Fruit fly (Drosophila melanogaster) whole organism, embryonic: ENCODE data around the gene CG31459.
A peak's percentile ranks its signal among the peaks of the same experiment; 100 is the strongest.

Experiments
- Adf1 ChIP-seq: fragments of 200-800 bp; sonication (Bioruptor generic); IDR thresholded peaks from 2 replicates; pipeline ENCODE4 v1.3.6; 2022; ENCODE audit warnings: missing biosample characterization, missing genetic modification characterization
- Aef1 ChIP-seq: fragments of 200-800 bp; sonication (Bioruptor generic); IDR thresholded peaks from 3 replicates; pipeline ENCODE4 v1.3.6; 2022; ENCODE audit warnings: missing biosample characterization, missing genetic modification characterization
- Bgb ChIP-seq: fragments of 200-800 bp; sonication (Bioruptor generic); IDR thresholded peaks from 2 replicates; pipeline ENCODE4 v1.3.6; 2022; ENCODE audit warnings: missing biosample characterization, missing genetic modification characterization; ENCODE audit not compliant: partially characterized antibody
- Bteb2 ChIP-seq: fragments of 200-800 bp; sonication (Bioruptor generic); optimal IDR thresholded peaks from 2 replicates; lab custom pipeline; 2016; ENCODE audit warnings: missing biosample characterization, missing genetic modification characterization
- CG11456 ChIP-seq: fragments of 200-800 bp; sonication (Bioruptor generic); IDR thresholded peaks from 3 replicates; pipeline ENCODE4 v1.3.6; 2022; ENCODE audit warnings: missing biosample characterization, missing genetic modification characterization
- CG11696 ChIP-seq: fragments of 200-800 bp; sonication (Bioruptor generic); IDR thresholded peaks from 2 replicates; pipeline ENCODE4 v1.3.6; 2022; ENCODE audit warnings: missing biosample characterization, missing genetic modification characterization
- CG12769 ChIP-seq: fragments of 200-800 bp; sonication (Bioruptor generic); optimal IDR thresholded peaks from 2 replicates; lab custom pipeline; 2019; ENCODE audit warnings: missing biosample characterization, mild to moderate bottlenecking, missing genetic modification characterization, moderate library complexity
- CG12942 ChIP-seq: fragments of 200-800 bp; sonication (Bioruptor generic); optimal IDR thresholded peaks from 3 replicates; lab custom pipeline; 2016; ENCODE audit warnings: missing biosample characterization, missing genetic modification characterization
- CG15479 ChIP-seq: fragments of 200-800 bp; sonication (Bioruptor generic); optimal IDR thresholded peaks from 3 replicates; lab custom pipeline; 2019; ENCODE audit warnings: missing biosample characterization, mild to moderate bottlenecking, missing genetic modification characterization, moderate library complexity
- CG18476 ChIP-seq: fragments of 200-800 bp; sonication (Bioruptor generic); optimal IDR thresholded peaks from 2 replicates; lab custom pipeline; 2016; ENCODE audit warnings: missing biosample characterization, mild to moderate bottlenecking, missing genetic modification characterization
- CG2120 ChIP-seq: fragments of 200-800 bp; sonication (Bioruptor generic); optimal IDR thresholded peaks from 3 replicates; lab custom pipeline; 2016; ENCODE audit warnings: missing biosample characterization, missing genetic modification characterization
- CG2199 ChIP-seq: fragments of 200-800 bp; sonication (Bioruptor generic); IDR thresholded peaks from 3 replicates; pipeline ENCODE4 v1.3.6; 2022; ENCODE audit warnings: missing biosample characterization, missing genetic modification characterization
- CG2712 ChIP-seq: fragments of 200-800 bp; optimal IDR thresholded peaks from 3 replicates; lab custom pipeline; 2019; ENCODE audit warnings: missing biosample characterization, mild to moderate bottlenecking, missing genetic modification characterization, moderate library complexity
- CG2889 ChIP-seq: fragments of 200-800 bp; sonication (Bioruptor generic); IDR thresholded peaks from 3 replicates; pipeline ENCODE4 v1.3.6; 2022; ENCODE audit warnings: missing biosample characterization, missing genetic modification characterization
- CG30431 ChIP-seq: fragments of 200-800 bp; sonication (Bioruptor generic); optimal IDR thresholded peaks from 2 replicates; lab custom pipeline; 2017; ENCODE audit warnings: missing biosample characterization, missing genetic modification characterization
- CG32767 ChIP-seq: fragments of 200-800 bp; sonication (Bioruptor generic); IDR thresholded peaks from 2 replicates; pipeline ENCODE4 v1.3.6; 2022; ENCODE audit warnings: missing biosample characterization, missing genetic modification characterization
- CG3726 ChIP-seq: fragments of 200-800 bp; sonication (Bioruptor generic); IDR thresholded peaks from 3 replicates; pipeline ENCODE4, ENCODE4 v1.3.6; 2022; ENCODE audit warnings: missing biosample characterization, missing genetic modification characterization
- CG6854 ChIP-seq: fragments of 200-800 bp; sonication (Bioruptor generic); optimal IDR thresholded peaks from 3 replicates; lab custom pipeline; 2017; ENCODE audit warnings: missing biosample characterization, mild to moderate bottlenecking, missing genetic modification characterization
- CG8089 ChIP-seq: fragments of 200-800 bp; sonication (Bioruptor generic); optimal IDR thresholded peaks from 3 replicates; lab custom pipeline; 2016; ENCODE audit warnings: missing biosample characterization, missing genetic modification characterization
- CG8924 ChIP-seq: fragments of 200-800 bp; optimal IDR thresholded peaks from 3 replicates; lab custom pipeline; 2019; ENCODE audit warnings: missing biosample characterization, mild to moderate bottlenecking, missing genetic modification characterization, moderate library complexity
- Gsc ChIP-seq: fragments of 200-800 bp; sonication (Bioruptor generic); IDR thresholded peaks from 2 replicates; pipeline ENCODE4 v1.3.6; 2022; ENCODE audit warnings: missing biosample characterization, missing genetic modification characterization
- Hmx ChIP-seq: fragments of 200-800 bp; sonication (Bioruptor generic); optimal IDR thresholded peaks from 2 replicates; lab custom pipeline; 2016; ENCODE audit warnings: missing biosample characterization, missing genetic modification characterization
- Hr51 ChIP-seq, 2 experiments: fragments of 200-800 bp; sonication (Bioruptor generic); optimal IDR thresholded peaks; 2 replicates in 1 of 2; 3 replicates in 1 of 2; lab custom pipeline; 2016 to 2018; ENCODE audit warnings: missing biosample characterization in 2 of 2, missing genetic modification characterization in 2 of 2, mild to moderate bottlenecking in 1 of 2, moderate library complexity in 1 of 2
- MBD-R2 ChIP-seq: fragments of 200-800 bp; sonication (Bioruptor generic); IDR thresholded peaks from 2 replicates; pipeline ENCODE4 v1.3.6; 2022; ENCODE audit warnings: missing biosample characterization, missing genetic modification characterization
- NFAT ChIP-seq: fragments of 200-800 bp; sonication (Bioruptor generic); IDR thresholded peaks from 2 replicates; pipeline ENCODE4 v1.3.6; 2022; ENCODE audit warnings: missing biosample characterization, missing genetic modification characterization
- Rx ChIP-seq: fragments of 200-800 bp; sonication (Bioruptor generic); IDR thresholded peaks from 2 replicates; pipeline ENCODE4 v1.3.6; 2022; ENCODE audit warnings: missing biosample characterization, missing genetic modification characterization
- Spps ChIP-seq: fragments of 200-800 bp; sonication (Bioruptor generic); optimal IDR thresholded peaks from 2 replicates; lab custom pipeline; 2018; ENCODE audit warnings: missing biosample characterization, mild to moderate bottlenecking, missing genetic modification characterization
- Sry-β ChIP-seq: fragments of 200-800 bp; sonication (Bioruptor generic); optimal IDR thresholded peaks from 2 replicates; lab custom pipeline; 2018; ENCODE audit warnings: missing biosample characterization, mild to moderate bottlenecking, missing genetic modification characterization, moderate library complexity
- Vsx1 ChIP-seq: fragments of 200-800 bp; sonication (Bioruptor generic); optimal IDR thresholded peaks from 2 replicates; lab custom pipeline; 2017; ENCODE audit warnings: missing biosample characterization, mild to moderate bottlenecking, missing genetic modification characterization, missing genetic modification reagents
- Xbp1 ChIP-seq: fragments of 200-800 bp; sonication (Bioruptor generic); optimal IDR thresholded peaks from 3 replicates; lab custom pipeline; 2016; ENCODE audit warnings: missing biosample characterization, mild to moderate bottlenecking, missing genetic modification characterization
- bab2 ChIP-seq: fragments of 200-800 bp; sonication (Bioruptor generic); optimal IDR thresholded peaks from 2 replicates; lab custom pipeline; 2016; ENCODE audit warnings: missing biosample characterization, missing genetic modification characterization
- cad ChIP-seq: fragments of >200 bp; optimal IDR thresholded peaks from 2 replicates; lab custom pipeline; 2017; ENCODE audit warnings: missing biosample characterization, missing genetic modification characterization
- dmrt99B ChIP-seq: fragments of 200-800 bp; sonication (Bioruptor generic); optimal IDR thresholded peaks from 2 replicates; lab custom pipeline; 2018; ENCODE audit warnings: missing biosample characterization, mild to moderate bottlenecking, missing genetic modification characterization, moderate library complexity
- ems ChIP-seq: fragments of 200-800 bp; sonication (Bioruptor generic); optimal IDR thresholded peaks from 3 replicates; lab custom pipeline; 2016; ENCODE audit warnings: missing biosample characterization, missing genetic modification characterization
- gfzf ChIP-seq: fragments of 200-800 bp; sonication (Bioruptor generic); optimal IDR thresholded peaks from 2 replicates; lab custom pipeline; 2016; ENCODE audit warnings: missing biosample characterization, mild to moderate bottlenecking, missing genetic modification characterization, moderate library complexity
- hkb ChIP-seq, 2 experiments: fragments of 200-800 bp in 1 of 2; fragments of >200 bp in 1 of 2; sonication (Bioruptor generic) in 1 of 2; IDR thresholded peaks in 1 of 2; optimal IDR thresholded peaks in 1 of 2; 2 replicates each; pipeline versions ENCODE4 v1.3.6 to Lab custom; 2017 to 2022; ENCODE audit warnings: missing biosample characterization in 1 of 2, missing genetic modification characterization in 1 of 2
- pan ChIP-seq, 4 experiments: fragments of >200 bp in 3 of 4; fragments of 200-800 bp in 1 of 4; sonication (Bioruptor generic) in 1 of 4; optimal IDR thresholded peaks in 3 of 4; IDR thresholded peaks in 1 of 4; 2 replicates each; pipeline versions ENCODE4 v1.3.6 to Lab custom; 2017 to 2022; ENCODE audit warnings: missing biosample characterization in 2 of 4, missing genetic modification characterization in 2 of 4, mixed read lengths in 1 of 4
- peb ChIP-seq: fragments of 200-800 bp; sonication (Bioruptor generic); IDR thresholded peaks from 2 replicates; pipeline ENCODE4 v1.3.6; 2022; ENCODE audit warnings: missing biosample characterization, missing genetic modification characterization
- salm ChIP-seq: fragments of 200-800 bp; sonication (Bioruptor generic); optimal IDR thresholded peaks from 2 replicates; lab custom pipeline; 2018; ENCODE audit warnings: missing biosample characterization, mild to moderate bottlenecking, missing genetic modification characterization
- seq ChIP-seq: fragments of 200-800 bp; sonication (Bioruptor generic); IDR thresholded peaks from 2 replicates; pipeline ENCODE4 v1.3.6; 2022; ENCODE audit warnings: missing biosample characterization, missing genetic modification characterization
- sisA ChIP-seq: fragments of 200-800 bp; sonication (Bioruptor generic); IDR thresholded peaks from 2 replicates; pipeline ENCODE4 v1.3.6; 2022; ENCODE audit warnings: missing biosample characterization, missing genetic modification characterization
- slbo ChIP-seq: fragments of 200-800 bp; sonication (Bioruptor generic); IDR thresholded peaks from 2 replicates; pipeline ENCODE4 v1.3.6; 2022; ENCODE audit warnings: missing biosample characterization, missing genetic modification characterization
- sna ChIP-seq: fragments of 200-800 bp; sonication (Bioruptor generic); IDR thresholded peaks from 2 replicates; pipeline ENCODE4 v1.3.6; 2022; ENCODE audit warnings: missing biosample characterization, missing genetic modification characterization; ENCODE audit not compliant: partially characterized antibody
- toy ChIP-seq: fragments of 200-800 bp; sonication (Bioruptor generic); IDR thresholded peaks from 2 replicates; pipeline ENCODE4 v1.3.6; 2022; ENCODE audit warnings: missing biosample characterization, missing genetic modification characterization
- tx ChIP-seq: fragments of 200-800 bp; sonication (Bioruptor generic); optimal IDR thresholded peaks from 2 replicates; lab custom pipeline; 2016; ENCODE audit warnings: missing biosample characterization, missing genetic modification characterization
- wdn ChIP-seq: fragments of 200-800 bp; sonication (Bioruptor generic); IDR thresholded peaks from 2 replicates; pipeline ENCODE4 v1.3.6; 2022; ENCODE audit warnings: missing biosample characterization, missing genetic modification characterization
- wek ChIP-seq: fragments of 200-800 bp; sonication (Bioruptor generic); optimal IDR thresholded peaks from 3 replicates; lab custom pipeline; 2018; ENCODE audit warnings: missing biosample characterization, mild to moderate bottlenecking, missing genetic modification characterization, moderate library complexity
- zfh2 ChIP-seq: fragments of 200-800 bp; sonication (Bioruptor generic); optimal IDR thresholded peaks from 2 replicates; lab custom pipeline; 2016; ENCODE audit warnings: missing biosample characterization, missing genetic modification characterization

Gene CG31459

DNA sequence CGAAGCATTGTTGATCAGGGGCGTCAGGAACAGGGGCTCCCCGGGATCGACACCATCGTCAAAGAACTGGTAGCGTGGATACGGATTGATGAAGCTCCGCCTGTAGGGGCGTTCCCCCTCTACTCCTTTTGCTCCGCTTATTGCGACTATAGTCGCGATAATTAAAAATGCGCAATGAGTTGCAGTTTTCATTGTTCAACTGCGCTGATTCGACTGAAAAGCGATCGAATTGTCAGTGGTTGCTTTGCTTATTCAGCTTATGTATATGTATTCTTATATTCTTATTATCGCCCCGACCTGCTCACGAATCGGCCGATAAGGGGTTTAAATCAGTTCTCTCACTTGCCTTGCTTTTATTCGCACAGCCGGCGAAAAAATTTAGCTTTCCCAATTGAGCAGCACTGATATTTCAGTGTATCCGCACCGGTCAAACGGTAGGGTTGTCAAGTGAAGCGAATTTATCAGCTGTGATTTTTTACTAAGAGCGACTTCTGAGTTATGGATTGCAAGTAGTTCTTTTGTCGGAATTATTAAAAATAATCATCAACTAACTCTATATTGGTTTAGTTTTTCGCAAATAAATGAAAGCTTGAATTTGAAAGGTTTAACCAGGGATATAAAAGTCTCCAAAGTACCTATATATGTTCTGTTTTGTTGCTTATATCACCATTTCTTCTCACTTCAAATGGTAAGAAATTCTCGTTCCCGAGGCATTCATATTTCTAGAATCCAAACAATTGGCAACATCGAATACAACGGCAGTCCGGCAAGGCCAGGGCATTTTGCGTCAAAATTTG lies 23.5 kb downstream of the CG31459 start, which contains the start of the genes CG4572 and CG4686 (continued):
- peak; percentile 73 for TF ChIP-seq CG12942
- peak; percentile 89 for TF ChIP-seq ems (GFP tag; lab: Kevin White, UChicago)
- TF ChIP-seq CG30431 (GFP tag; lab: Kevin White, UChicago), result peak; percentile 68
- no peak for TF ChIP-seq Vsx1 (GFP tag; lab: Kevin White, UChicago)
- peak; percentile 84 for TF ChIP-seq CG2712 (tag; lab: Kevin White, UChicago)
- 0 out of 2 replicates have a peak, but pooled peaks have one; percentile 5 for TF ChIP-seq toy
- 0 out of 2 replicates have a peak, but pooled peaks have one; percentile 35 for TF ChIP-seq peb (GFP tag; lab: Robert Waterston, UW)
- TF ChIP-seq CG8089 (GFP tag; lab: Kevin White, UChicago), result peak; percentile 34
- peak; percentile 57 to 77 for TF ChIP-seq Hr51 (GFP tag; optimal IDR thresholded peaks at IDR 0.05; lab: Kevin White, UChicago)
- peak; percentile 37 for TF ChIP-seq NFAT (GFP tag; lab: Robert Waterston, UW)
- peak; percentile 78 for TF ChIP-seq tx (GFP tag; lab: Kevin White, UChicago)
- TF ChIP-seq pan (optimal IDR thresholded peaks at IDR 0.05; lab: Kevin White, UChicago), result no peak
- TF ChIP-seq pan (GFP tag; optimal IDR thresholded peaks at IDR 0.05 in 1 of 2, IDR thresholded peaks at IDR 0.05 in 1 of 2), result peak in 1 of 2 experiments; percentile 74
- TF ChIP-seq Bgb (GFP tag; lab: Robert Waterston, UW), result no peak
- TF ChIP-seq Spps, result no peak
- TF ChIP-seq CG12769 (tag; lab: Kevin White, UChicago), result no peak
- TF ChIP-seq salm, result peak; percentile 48
- TF ChIP-seq hkb (optimal IDR thresholded peaks at IDR 0.05; lab: Kevin White, UChicago), result peak; percentile 65
- peak; percentile 63 for TF ChIP-seq hkb (GFP tag; IDR thresholded peaks at IDR 0.05; lab: Robert Waterston, UW)
- no peak; the same call in none of the 2 replicates for TF ChIP-seq CG11696
- TF ChIP-seq bab2 (GFP tag; lab: Kevin White, UChicago), result peak; percentile 94
- peak; percentile 84 for TF ChIP-seq Sry-β
- TF ChIP-seq Aef1 (GFP tag; lab: Robert Waterston, UW), result peak; percentile 82
- peak; percentile 71 for TF ChIP-seq dmrt99B (tag; lab: Kevin White, UChicago)
- TF ChIP-seq Hmx (GFP tag; lab: Kevin White, UChicago), result peak; percentile 61
- TF ChIP-seq cad, result no peak
- peak; percentile 60 for TF ChIP-seq MBD-R2 (GFP tag; lab: Robert Waterston, UW)
- TF ChIP-seq CG2889 (GFP tag; lab: Robert Waterston, UW), result no peak
- no peak for TF ChIP-seq CG2199 (GFP tag; lab: Robert Waterston, UW)
- TF ChIP-seq slbo, result peak; percentile 75
- no peak for TF ChIP-seq CG6854 (GFP tag; lab: Kevin White, UChicago)
- 0 out of 2 replicates have a peak, but pooled peaks have one; percentile 17 for TF ChIP-seq Gsc
- TF ChIP-seq CG18476 (GFP tag; lab: Kevin White, UChicago), result peak; percentile 66
- no peak for TF ChIP-seq wdn (GFP tag; lab: Robert Waterston, UW)
- peak; percentile 70 for TF ChIP-seq CG8924 (tag; lab: Kevin White, UChicago)
- peak; percentile 91 for TF ChIP-seq CG2120 (GFP tag; lab: Kevin White, UChicago)
- peak; percentile 51; the same call in 1 of the 2 replicates for TF ChIP-seq Adf1
- TF ChIP-seq wek (GFP tag; lab: Kevin White, UChicago), result no peak
- TF ChIP-seq seq (GFP tag; lab: Robert Waterston, UW), result 0 out of 2 replicates have a peak, but pooled peaks have one; percentile 37
- TF ChIP-seq zfh2 (GFP tag; lab: Kevin White, UChicago), result peak; percentile 82
- no peak for TF ChIP-seq CG15479 (GFP tag; lab: Kevin White, UChicago)
- peak; percentile 84 for TF ChIP-seq CG11456 (GFP tag; lab: Robert Waterston, UW)
- peak; percentile 79 for TF ChIP-seq Xbp1 (GFP tag; lab: Kevin White, UChicago)
- TF ChIP-seq CG3726 (GFP tag; lab: Robert Waterston, UW), result no peak; the same call in 2 of the 3 replicates
- peak; percentile 32 for TF ChIP-seq gfzf (GFP tag; lab: Kevin White, UChicago)
- peak; percentile 48; the same call in 1 of the 2 replicates for TF ChIP-seq Rx (GFP tag; lab: Robert Waterston, UW)
- no peak for TF ChIP-seq CG32767
- TF ChIP-seq sisA, result peak; percentile 61
- TF ChIP-seq sna (GFP tag; lab: Robert Waterston, UW), result no peak
- TF ChIP-seq Bteb2 (GFP tag; lab: Kevin White, UChicago), result peak; percentile 67
